Fruit fly (Drosophila melanogaster) whole organism, embryonic: Measurements from ENCODE around the gene gukh.

Experiments
- Atf-2 ChIP-seq: fragments of 200-800 bp; sonication (Bioruptor generic); optimal IDR thresholded peaks from 2 replicates; lab custom pipeline; 2016; ENCODE audit warnings: missing biosample characterization, missing genetic modification characterization
- Atf3 ChIP-seq: fragments of 200-800 bp; sonication (Bioruptor generic); optimal IDR thresholded peaks from 3 replicates; lab custom pipeline; 2016; ENCODE audit warnings: missing biosample characterization, missing genetic modification characterization
- CG1024 ChIP-seq: fragments of 200-800 bp; sonication (Bioruptor generic); IDR thresholded peaks from 2 replicates; pipeline ENCODE4 v1.3.6; 2022; ENCODE audit warnings: missing biosample characterization, missing genetic modification characterization
- CG11456 ChIP-seq: fragments of 200-800 bp; sonication (Bioruptor generic); IDR thresholded peaks from 3 replicates; pipeline ENCODE4 v1.3.6; 2022; ENCODE audit warnings: missing biosample characterization, missing genetic modification characterization
- CG11723 ChIP-seq: fragments of 200-800 bp; sonication (Bioruptor generic); optimal IDR thresholded peaks from 2 replicates; lab custom pipeline; 2017; ENCODE audit warnings: missing biosample characterization, mild to moderate bottlenecking, missing genetic modification characterization
- CG12104 ChIP-seq: fragments of 200-800 bp; sonication (Bioruptor generic); optimal IDR thresholded peaks from 3 replicates; lab custom pipeline; 2016; ENCODE audit warnings: missing biosample characterization, missing genetic modification characterization
- CG12219 ChIP-seq: fragments of 200-800 bp; sonication (Bioruptor generic); optimal IDR thresholded peaks from 3 replicates; lab custom pipeline; 2018; ENCODE audit warnings: missing biosample characterization, mild to moderate bottlenecking, missing genetic modification characterization
- CG14014 ChIP-seq: fragments of 200-800 bp; sonication (Bioruptor generic); IDR thresholded peaks from 2 replicates; pipeline ENCODE4 v1.3.6; 2022; ENCODE audit warnings: missing biosample characterization, missing genetic modification characterization
- CG17612 ChIP-seq: fragments of 200-800 bp; sonication (Bioruptor generic); IDR thresholded peaks from 2 replicates; pipeline ENCODE4 v1.3.6; 2022; ENCODE audit warnings: missing biosample characterization, missing genetic modification characterization
- CG18619 ChIP-seq: fragments of 200-800 bp; sonication (Bioruptor generic); optimal IDR thresholded peaks from 3 replicates; lab custom pipeline; 2017; ENCODE audit warnings: missing biosample characterization, mild to moderate bottlenecking, missing genetic modification characterization
- CG18764 ChIP-seq: fragments of 200-800 bp; sonication (Bioruptor generic); optimal IDR thresholded peaks from 3 replicates; lab custom pipeline; 2016; ENCODE audit warnings: missing biosample characterization, missing genetic modification characterization
- CG2889 ChIP-seq: fragments of 200-800 bp; sonication (Bioruptor generic); IDR thresholded peaks from 3 replicates; pipeline ENCODE4 v1.3.6; 2022; ENCODE audit warnings: missing biosample characterization, missing genetic modification characterization
- CG31224 ChIP-seq: fragments of 200-800 bp; sonication (Bioruptor generic); IDR thresholded peaks from 2 replicates; pipeline ENCODE4 v1.3.6; 2022; ENCODE audit warnings: missing biosample characterization, missing genetic modification characterization
- CG3163 ChIP-seq: fragments of 200-800 bp; sonication (Bioruptor generic); optimal IDR thresholded peaks from 3 replicates; lab custom pipeline; 2016; ENCODE audit warnings: missing biosample characterization, missing genetic modification characterization
- CG32532 ChIP-seq: fragments of 200-800 bp; sonication (Bioruptor generic); IDR thresholded peaks from 2 replicates; pipeline ENCODE4 v1.3.6; 2022; ENCODE audit warnings: missing biosample characterization, missing genetic modification characterization
- CG34224 ChIP-seq: fragments of 200-800 bp; sonication (Bioruptor generic); IDR thresholded peaks from 3 replicates; pipeline ENCODE4 v1.3.6; 2022; ENCODE audit warnings: missing biosample characterization, missing genetic modification characterization; ENCODE audit not compliant: partially characterized antibody
- CG3838 ChIP-seq: fragments of 200-800 bp; sonication (Bioruptor generic); optimal IDR thresholded peaks from 3 replicates; lab custom pipeline; 2016; ENCODE audit warnings: missing biosample characterization, missing genetic modification characterization
- CG4617 ChIP-seq: fragments of 200-800 bp; sonication (Bioruptor generic); optimal IDR thresholded peaks from 3 replicates; lab custom pipeline; 2016; ENCODE audit warnings: missing biosample characterization, missing genetic modification characterization, borderline replicate concordance
- CG5180 ChIP-seq: fragments of 200-800 bp; sonication (Bioruptor generic); optimal IDR thresholded peaks from 3 replicates; lab custom pipeline; 2017; ENCODE audit warnings: missing biosample characterization, missing genetic modification characterization, mild to moderate bottlenecking, moderate library complexity, missing genetic modification reagents
- CG7786 ChIP-seq: fragments of 200-800 bp; sonication (Bioruptor generic); optimal IDR thresholded peaks from 2 replicates; lab custom pipeline; 2016; ENCODE audit warnings: missing biosample characterization, missing genetic modification characterization
- CG8944 ChIP-seq: fragments of 200-800 bp; sonication (Bioruptor generic); optimal IDR thresholded peaks from 3 replicates; lab custom pipeline; 2016; ENCODE audit warnings: missing biosample characterization, missing genetic modification characterization
- CG9727 ChIP-seq: fragments of 200-800 bp; sonication (Bioruptor generic); optimal IDR thresholded peaks from 3 replicates; lab custom pipeline; 2017; ENCODE audit warnings: missing biosample characterization, mild to moderate bottlenecking, missing genetic modification characterization
- Camta ChIP-seq: fragments of 200-800 bp; sonication (Bioruptor generic); optimal IDR thresholded peaks from 2 replicates; lab custom pipeline; 2016; ENCODE audit warnings: missing biosample characterization, missing genetic modification characterization
- Ets65A ChIP-seq: fragments of 200-800 bp; sonication (Bioruptor generic); peaks from one replicate; lab custom pipeline; 2016; ENCODE audit warnings: missing biosample characterization, missing genetic modification characterization
- GATAe ChIP-seq: fragments of 200-800 bp; sonication (Bioruptor generic); conservative IDR thresholded peaks from 2 replicates; pipeline ENCODE4 v1.3.6; 2022; ENCODE audit warnings: missing biosample characterization, missing genetic modification characterization
- Gug ChIP-seq: fragments of 200-800 bp; sonication (Bioruptor generic); IDR thresholded peaks from 4 replicates; pipeline ENCODE4 v1.3.6; 2022; ENCODE audit warnings: missing biosample characterization, missing genetic modification characterization
- NC2α ChIP-seq: fragments of 200-800 bp; sonication (Bioruptor generic); optimal IDR thresholded peaks from 2 replicates; lab custom pipeline; 2016; ENCODE audit warnings: missing biosample characterization, missing genetic modification characterization
- Pdp1 ChIP-seq, 2 experiments: fragments of 200-800 bp; sonication (Bioruptor generic); optimal IDR thresholded peaks; 3 replicates each; lab custom pipeline; 2016; ENCODE audit warnings: missing biosample characterization in 2 of 2, missing genetic modification characterization in 2 of 2, mild to moderate bottlenecking in 1 of 2, moderate library complexity in 1 of 2
- Ptx1 ChIP-seq: fragments of 200-800 bp; sonication (Bioruptor generic); IDR thresholded peaks from 2 replicates; pipeline ENCODE4 v1.3.6; 2022; ENCODE audit warnings: missing biosample characterization, missing genetic modification characterization
- ac ChIP-seq: fragments of 200-800 bp; sonication (Bioruptor generic); optimal IDR thresholded peaks from 3 replicates; lab custom pipeline; 2017; ENCODE audit warnings: missing biosample characterization, mild to moderate bottlenecking, missing genetic modification characterization
- ash1 ChIP-seq: fragments of 200-800 bp; sonication (Bioruptor generic); optimal IDR thresholded peaks from 2 replicates; lab custom pipeline; 2018; ENCODE audit warnings: missing biosample characterization, mild to moderate bottlenecking, missing genetic modification characterization
- danr ChIP-seq: fragments of 200-800 bp; sonication (Bioruptor generic); IDR thresholded peaks from 2 replicates; pipeline ENCODE4 v1.3.6; 2022; ENCODE audit warnings: missing biosample characterization, missing genetic modification characterization
- dm ChIP-seq: fragments of 200-800 bp; sonication (Bioruptor generic); optimal IDR thresholded peaks from 3 replicates; lab custom pipeline; 2016; ENCODE audit warnings: missing biosample characterization, missing genetic modification characterization
- dmrt99B ChIP-seq: fragments of 200-800 bp; sonication (Bioruptor generic); optimal IDR thresholded peaks from 2 replicates; lab custom pipeline; 2018; ENCODE audit warnings: missing biosample characterization, mild to moderate bottlenecking, missing genetic modification characterization, moderate library complexity
- dysf ChIP-seq: fragments of 200-800 bp; sonication (Bioruptor generic); IDR thresholded peaks from 3 replicates; pipeline ENCODE4 v1.3.6; 2022; ENCODE audit warnings: missing biosample characterization, missing genetic modification characterization
- ewg ChIP-seq: fragments of 200-800 bp; sonication (Bioruptor generic); optimal IDR thresholded peaks from 3 replicates; lab custom pipeline; 2017; ENCODE audit warnings: mild to moderate bottlenecking, missing biosample characterization, missing genetic modification reagents, missing genetic modification characterization
- exex ChIP-seq: fragments of 200-800 bp; sonication (Bioruptor generic); optimal IDR thresholded peaks from 4 replicates; lab custom pipeline; 2018; ENCODE audit warnings: missing biosample characterization, mild to moderate bottlenecking, missing genetic modification characterization, moderate library complexity
- fd64A ChIP-seq: fragments of 200-800 bp; sonication (Bioruptor generic); optimal IDR thresholded peaks from 3 replicates; lab custom pipeline; 2018; ENCODE audit warnings: missing biosample characterization, mild to moderate bottlenecking, missing genetic modification characterization
- ind ChIP-seq: fragments of 200-800 bp; sonication (Bioruptor generic); optimal IDR thresholded peaks from 3 replicates; lab custom pipeline; 2016; ENCODE audit warnings: missing biosample characterization, missing genetic modification characterization
- mam ChIP-seq: fragments of 200-800 bp; sonication (Bioruptor generic); optimal IDR thresholded peaks from 3 replicates; lab custom pipeline; 2016; ENCODE audit warnings: missing biosample characterization, missing genetic modification characterization
- odd ChIP-seq: fragments of 200-800 bp; sonication (Bioruptor generic); optimal IDR thresholded peaks from 2 replicates; lab custom pipeline; 2017; ENCODE audit warnings: missing biosample characterization, mild to moderate bottlenecking, missing genetic modification characterization
- pb ChIP-seq: fragments of 200-800 bp; sonication (Bioruptor generic); optimal IDR thresholded peaks from 3 replicates; lab custom pipeline; 2016; ENCODE audit warnings: missing biosample characterization, missing genetic modification characterization
- ranshi ChIP-seq: fragments of 200-800 bp; sonication (Bioruptor generic); IDR thresholded peaks from 2 replicates; pipeline ENCODE4 v1.3.6; 2022; ENCODE audit warnings: missing biosample characterization, missing genetic modification characterization
- row ChIP-seq: fragments of 200-800 bp; sonication (Bioruptor generic); IDR thresholded peaks from 3 replicates; pipeline ENCODE4 v1.3.6; 2022; ENCODE audit warnings: missing biosample characterization, missing genetic modification characterization
- scrt ChIP-seq: fragments of 200-800 bp; sonication (Bioruptor generic); optimal IDR thresholded peaks from 2 replicates; lab custom pipeline; 2018; ENCODE audit warnings: missing biosample characterization, mild to moderate bottlenecking, missing genetic modification characterization, moderate library complexity
- shn ChIP-seq: fragments of 200-800 bp; sonication (Bioruptor generic); optimal IDR thresholded peaks from 3 replicates; lab custom pipeline; 2016; ENCODE audit warnings: missing biosample characterization, missing genetic modification characterization
- sisA ChIP-seq: fragments of 200-800 bp; sonication (Bioruptor generic); IDR thresholded peaks from 2 replicates; pipeline ENCODE4 v1.3.6; 2022; ENCODE audit warnings: missing biosample characterization, missing genetic modification characterization
- slou ChIP-seq: fragments of 200-800 bp; sonication (Bioruptor generic); optimal IDR thresholded peaks from 3 replicates; lab custom pipeline; 2016; ENCODE audit warnings: missing biosample characterization, missing genetic modification characterization
- sna ChIP-seq: fragments of 200-800 bp; sonication (Bioruptor generic); IDR thresholded peaks from 2 replicates; pipeline ENCODE4 v1.3.6; 2022; ENCODE audit warnings: missing biosample characterization, missing genetic modification characterization; ENCODE audit not compliant: partially characterized antibody
- tll ChIP-seq, 2 experiments: fragments of 200-800 bp in 1 of 2; fragments of >200 bp in 1 of 2; sonication (Bioruptor generic) in 1 of 2; optimal IDR thresholded peaks; 2 replicates each; lab custom pipeline; 2017 to 2019; ENCODE audit warnings: missing biosample characterization in 2 of 2, missing genetic modification characterization in 2 of 2, mild to moderate bottlenecking in 1 of 2, moderate library complexity in 1 of 2
- unc-4 ChIP-seq: fragments of 200-800 bp; sonication (Bioruptor generic); IDR thresholded peaks from 2 replicates; pipeline ENCODE4 v1.3.6; 2022; ENCODE audit warnings: missing biosample characterization, missing genetic modification characterization; ENCODE audit not compliant: partially characterized antibody

gukh gene

dm6 chr3R:18998370-18998769 is 14.5 kb downstream of the gukh start (continued):
- TF ChIP-seq Gug (GFP tag; lab: Robert Waterston, UW): 0 out of 4 replicates have a peak, but pooled peaks have one; percentile 18
- peak; percentile 41; the same call in 1 of the 2 replicates for TF ChIP-seq ranshi (GFP tag; lab: Robert Waterston, UW)
- no peak for TF ChIP-seq CG1024
- TF ChIP-seq CG34224 (GFP tag; lab: Robert Waterston, UW): no peak
- no peak for TF ChIP-seq CG12104 (GFP tag; lab: Kevin White, UChicago)
- no peak for TF ChIP-seq dmrt99B
- peak; percentile 33 for TF ChIP-seq ind (GFP tag; lab: Kevin White, UChicago)
- peak; percentile 5 for TF ChIP-seq Atf-2
- TF ChIP-seq pb: no peak
- no peak for TF ChIP-seq CG31224 (GFP tag; lab: Robert Waterston, UW)
- TF ChIP-seq CG8944: peak; percentile 1
- TF ChIP-seq ash1 (GFP tag; lab: Kevin White, UChicago): no peak
- TF ChIP-seq Pdp1 (GFP tag; optimal IDR thresholded peaks at IDR 0.05; lab: Kevin White, UChicago): no peak
- TF ChIP-seq CG32532 (GFP tag; lab: Robert Waterston, UW): peak; percentile 25; the same call in 1 of the 2 replicates
- TF ChIP-seq CG3838 (GFP tag; lab: Kevin White, UChicago): no peak
- TF ChIP-seq Ptx1 (GFP tag; lab: Robert Waterston, UW): 0 out of 2 replicates have a peak, but pooled peaks have one; percentile 17
- peak; percentile 38; the same call in 1 of the 3 replicates for TF ChIP-seq dysf (GFP tag; lab: Robert Waterston, UW)
- no peak for TF ChIP-seq dm (GFP tag; lab: Kevin White, UChicago)
- peak; percentile 30 for TF ChIP-seq mam
- no peak for TF ChIP-seq CG9727 (GFP tag; lab: Kevin White, UChicago)
- no peak for TF ChIP-seq CG7786 (GFP tag; lab: Kevin White, UChicago)
- TF ChIP-seq sisA (GFP tag; lab: Robert Waterston, UW): peak; percentile 37; the same call in 1 of the 2 replicates
- TF ChIP-seq scrt (GFP tag; lab: Kevin White, UChicago): no peak
- no peak for TF ChIP-seq ac (GFP tag; lab: Kevin White, UChicago)
- no peak for TF ChIP-seq shn (GFP tag; lab: Kevin White, UChicago)
- TF ChIP-seq tll (GFP tag; optimal IDR thresholded peaks at IDR 0.05; lab: Kevin White, UChicago): no peak
- no peak for TF ChIP-seq CG12219 (GFP tag; lab: Kevin White, UChicago)
- TF ChIP-seq slou (GFP tag; lab: Kevin White, UChicago): no peak
- TF ChIP-seq unc-4 (GFP tag; lab: Robert Waterston, UW): no peak
- no peak; the same call in 2 of the 3 replicates for TF ChIP-seq row (GFP tag; lab: Robert Waterston, UW)
- TF ChIP-seq, all 482 proteins: peak for 30

- TF ChIP-seq GATAe (GFP tag; lab: Robert Waterston, UW): no peak
- no peak for TF ChIP-seq danr
- TF ChIP-seq Ets65A (GFP tag; lab: Kevin White, UChicago): no peak
- TF ChIP-seq exex (tag; lab: Kevin White, UChicago): no peak
- no peak for TF ChIP-seq CG3163 (GFP tag; lab: Kevin White, UChicago)
- TF ChIP-seq CG5180 (GFP tag; lab: Kevin White, UChicago): peak; percentile 19
- TF ChIP-seq CG18764 (GFP tag; lab: Kevin White, UChicago): no peak
- no peak for TF ChIP-seq CG14014 (GFP tag; lab: Robert Waterston, UW)
- TF ChIP-seq CG17612 (GFP tag; lab: Robert Waterston, UW): no peak
- TF ChIP-seq CG18619 (GFP tag; lab: Kevin White, UChicago): no peak
- no peak for TF ChIP-seq ind (GFP tag; lab: Kevin White, UChicago)
- no peak for TF ChIP-seq CG2889 (GFP tag; lab: Robert Waterston, UW)
- TF ChIP-seq fd64A (GFP tag; lab: Kevin White, UChicago): peak; percentile 50
- no peak for TF ChIP-seq ewg (GFP tag; lab: Kevin White, UChicago)
- no peak for TF ChIP-seq Atf3
- peak; percentile 17 for TF ChIP-seq odd
- TF ChIP-seq CG11456: no peak
- TF ChIP-seq NC2α: no peak
- no peak for TF ChIP-seq CG4617 (GFP tag; lab: Kevin White, UChicago)
- TF ChIP-seq sna: no peak
- no peak for TF ChIP-seq Camta
- no peak for TF ChIP-seq CG11723
Observed at dm6 chr3R:18999906-19000451, 16.2 kb downstream of the gukh start.
